Worm (Caenorhabditis elegans) whole organism, young adult: ENCODE data around the gene ZK546.5.

ENCODE experiments used
- attf-6 ChIP-seq: fragments of 200-800 bp; sonication (Bioruptor generic); IDR thresholded peaks from 2 replicates; pipeline ENCODE4 v1.3.6; 2022; ENCODE audit warnings: missing genetic modification reagents, missing genetic modification characterization, missing compliant biosample characterization
- hrde-1 ChIP-seq: sonication (generic microtip); optimal IDR thresholded peaks from 2 replicates; lab custom pipeline; 2016; ENCODE audit warnings: missing genetic modification characterization, mild to moderate bottlenecking, missing compliant biosample characterization, moderate library complexity, missing genotype, missing genetic modification reagents, borderline replicate concordance
- repo-1 ChIP-seq: sonication (generic microtip); optimal IDR thresholded peaks from 2 replicates; lab custom pipeline; 2017; ENCODE audit warnings: mild to moderate bottlenecking, missing genetic modification characterization, missing compliant biosample characterization
- ztf-25 ChIP-seq: fragments of 200-800 bp; sonication (Bioruptor generic); IDR thresholded peaks from 2 replicates; pipeline ENCODE4 v1.3.6; 2022; ENCODE audit warnings: missing genetic modification reagents, missing genetic modification characterization, missing compliant biosample characterization

DNA sequence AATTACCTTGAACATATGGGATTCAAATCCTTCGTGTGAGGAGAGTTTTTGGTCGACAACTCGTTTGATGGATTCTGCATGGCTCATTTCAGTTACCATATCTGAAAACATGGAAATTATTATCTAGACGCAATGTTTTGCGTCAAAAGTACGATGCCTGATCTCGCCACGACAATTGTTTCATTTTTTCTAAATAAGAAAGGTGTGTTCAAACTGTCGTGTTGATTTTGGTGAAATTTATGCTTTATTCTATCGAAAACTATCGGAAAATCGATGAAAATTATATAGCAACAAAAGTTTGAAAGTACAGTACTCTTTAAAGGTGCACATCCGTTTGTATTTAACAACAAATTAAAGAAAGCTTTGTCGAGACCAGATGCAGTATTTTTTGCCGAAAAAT lies 5.4 kb downstream of the ZK546.5 start, which contains the start of gene cblc-1:
- no peak for TF ChIP-seq repo-1 (tag; lab: Kevin White, UChicago)
- TF ChIP-seq hrde-1 = no peak
- no peak for TF ChIP-seq ztf-25 (GFP tag; lab: Robert Waterston, UW)
- TF ChIP-seq attf-6 = no peak
